Worm (Caenorhabditis elegans) whole organism, L3 larva: ENCODE results near the gene C29E4.13.

ENCODE experiments used
- ZK546.5 ChIP-seq: sonication (generic microtip); optimal IDR thresholded peaks from 2 replicates; lab custom pipeline; 2017; ENCODE audit warnings: missing biosample characterization, missing genetic modification characterization
- ama-1 ChIP-seq: fragments of 150-350 bp; optimal IDR thresholded peaks from 2 replicates; lab custom pipeline; 2018
- daf-12 ChIP-seq: fragments of 150-350 bp; optimal IDR thresholded peaks from 2 replicates; lab custom pipeline; 2014; ENCODE audit warnings: missing biosample characterization, missing genetic modification reagents, missing genetic modification characterization
- egl-5 ChIP-seq: fragments of 150-350 bp; optimal IDR thresholded peaks from 2 replicates; lab custom pipeline; 2017; ENCODE audit warnings: missing biosample characterization, missing genetic modification reagents, missing genetic modification characterization, inconsistent platforms
- elt-3 ChIP-seq, 3 experiments: fragments of 150-350 bp in 1 of 3; sonication (generic microtip) in 2 of 3; optimal IDR thresholded peaks; 2 replicates in 2 of 3; 4 replicates in 1 of 3; lab custom pipeline; 2014 to 2017; ENCODE audit warnings: missing biosample characterization in 3 of 3, missing genetic modification characterization in 3 of 3
- fkh-10 ChIP-seq: sonication (generic microtip); optimal IDR thresholded peaks from 2 replicates; lab custom pipeline; 2017; ENCODE audit warnings: missing biosample characterization, missing genetic modification reagents, missing genetic modification characterization
- jun-1 ChIP-seq: fragments of 150-350 bp; optimal IDR thresholded peaks from 2 replicates; lab custom pipeline; 2014; ENCODE audit warnings: missing biosample characterization, missing genetic modification reagents, missing genetic modification characterization
- lsy-12 ChIP-seq: sonication (generic microtip); optimal IDR thresholded peaks from 2 replicates; lab custom pipeline; 2016; ENCODE audit warnings: mild to moderate bottlenecking, missing genetic modification characterization, missing compliant biosample characterization
- nhr-77 ChIP-seq: fragments of 150-350 bp; optimal IDR thresholded peaks from 2 replicates; lab custom pipeline; 2014; ENCODE audit warnings: missing biosample characterization, missing genetic modification characterization
- sea-2 ChIP-seq: fragments of 150-350 bp; sonication (generic microtip); optimal IDR thresholded peaks from 4 replicates; lab custom pipeline; 2014; ENCODE audit warnings: missing biosample characterization, missing genetic modification reagents, missing genetic modification characterization
- skn-1 ChIP-seq: fragments of 150-350 bp; optimal IDR thresholded peaks from 2 replicates; lab custom pipeline; 2014; ENCODE audit warnings: missing biosample characterization, missing genetic modification characterization
- snpc-4 ChIP-seq: fragments of 150-350 bp; optimal IDR thresholded peaks from 2 replicates; lab custom pipeline; 2014; ENCODE audit warnings: missing biosample characterization, missing genetic modification characterization
- unc-62 ChIP-seq: fragments of 150-350 bp; sonication (generic microtip); optimal IDR thresholded peaks from 4 replicates; lab custom pipeline; 2014; ENCODE audit warnings: missing biosample characterization, missing genetic modification reagents, missing genetic modification characterization
- ztf-4 ChIP-seq: fragments of 150-350 bp; optimal IDR thresholded peaks from 2 replicates; lab custom pipeline; 2014; ENCODE audit warnings: missing biosample characterization, missing genetic modification characterization

DNA sequence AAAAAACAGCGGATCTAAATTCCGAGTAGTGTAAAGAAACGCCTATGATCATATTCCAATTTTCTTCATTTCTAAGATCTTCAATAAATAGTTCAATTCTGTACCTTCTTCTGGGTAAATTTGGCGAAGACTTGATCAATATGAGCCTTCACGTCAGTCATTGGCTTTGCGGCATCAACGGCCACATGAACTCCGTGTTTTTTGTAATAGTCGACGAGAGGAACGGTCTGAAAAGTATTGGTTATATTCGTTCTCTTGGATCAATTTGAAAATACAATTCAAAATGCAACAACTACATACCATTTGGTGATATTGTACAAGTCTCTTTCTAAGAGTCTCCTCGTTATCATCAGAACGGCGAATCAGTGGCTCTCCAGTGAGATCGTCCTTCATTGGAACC, 21.9 kb upstream of the C29E4.13 start:
- TF ChIP-seq snpc-4 (tag; lab: Kevin White, UChicago) (no peak), elt-3 (tag; optimal IDR thresholded peaks at IDR 0.05; lab: Kevin White, UChicago) (no peak), ztf-4 (tag; lab: Kevin White, UChicago) (no peak), ama-1 (lab: Kevin White, UChicago) (no peak), sea-2 (GFP tag; lab: Kevin White, UChicago) (no peak), lsy-12 (tag; lab: Kevin White, UChicago) (no peak), daf-12 (tag; lab: Kevin White, UChicago) (no peak), skn-1 (no peak), nhr-77 (tag; lab: Kevin White, UChicago) (no peak), fkh-10 (GFP tag; lab: Kevin White, UChicago) (no peak), egl-5 (tag; lab: Kevin White, UChicago) (no peak), ZK546.5 (no peak), unc-62 (no peak), jun-1 (tag; lab: Kevin White, UChicago) (no peak)
